Worm (Caenorhabditis elegans) whole organism, L3 larva: Measurements from ENCODE around the gene C17C3.9.

Experiments
- ceh-82 ChIP-seq: fragments of 150-350 bp; optimal IDR thresholded peaks from 2 replicates; lab custom pipeline; 2014; ENCODE audit warnings: missing biosample characterization, missing genetic modification characterization
- egl-27 ChIP-seq: sonication (generic microtip); optimal IDR thresholded peaks from 4 replicates; lab custom pipeline; 2017; ENCODE audit warnings: missing biosample characterization, missing genetic modification reagents, missing genetic modification characterization
- fkh-10 ChIP-seq: sonication (generic microtip); optimal IDR thresholded peaks from 2 replicates; lab custom pipeline; 2017; ENCODE audit warnings: missing biosample characterization, missing genetic modification reagents, missing genetic modification characterization
- mdl-1 ChIP-seq: fragments of 150-350 bp; optimal IDR thresholded peaks from 2 replicates; lab custom pipeline; 2014; ENCODE audit warnings: missing biosample characterization, missing genetic modification characterization
- nhr-237 ChIP-seq: fragments of 150-350 bp; optimal IDR thresholded peaks from 2 replicates; lab custom pipeline; 2014; ENCODE audit warnings: missing biosample characterization, missing genetic modification characterization
- nhr-25 ChIP-seq: sonication (generic microtip); optimal IDR thresholded peaks from 2 replicates; lab custom pipeline; 2017; ENCODE audit warnings: missing biosample characterization, missing genetic modification characterization
- nhr-43 ChIP-seq: sonication (generic microtip); optimal IDR thresholded peaks from 2 replicates; lab custom pipeline; 2016; ENCODE audit warnings: mild to moderate bottlenecking, missing genetic modification characterization, missing compliant biosample characterization; ENCODE audit not compliant: poor library complexity, severe bottlenecking
- skn-1 ChIP-seq: fragments of 150-350 bp; optimal IDR thresholded peaks from 2 replicates; lab custom pipeline; 2014; ENCODE audit warnings: missing biosample characterization, missing genetic modification characterization
- snpc-4 ChIP-seq: fragments of 150-350 bp; optimal IDR thresholded peaks from 2 replicates; lab custom pipeline; 2014; ENCODE audit warnings: missing biosample characterization, missing genetic modification characterization
- tbx-2 ChIP-seq: sonication (generic microtip); optimal IDR thresholded peaks from 2 replicates; lab custom pipeline; 2016; ENCODE audit warnings: mild to moderate bottlenecking, missing genetic modification characterization, missing compliant biosample characterization
- unc-39 ChIP-seq: sonication (generic microtip); optimal IDR thresholded peaks from 4 replicates; lab custom pipeline; 2017; ENCODE audit warnings: missing biosample characterization, missing genetic modification characterization
- unc-62 ChIP-seq: fragments of 150-350 bp; sonication (generic microtip); optimal IDR thresholded peaks from 4 replicates; lab custom pipeline; 2014; ENCODE audit warnings: missing biosample characterization, missing genetic modification reagents, missing genetic modification characterization

DNA sequence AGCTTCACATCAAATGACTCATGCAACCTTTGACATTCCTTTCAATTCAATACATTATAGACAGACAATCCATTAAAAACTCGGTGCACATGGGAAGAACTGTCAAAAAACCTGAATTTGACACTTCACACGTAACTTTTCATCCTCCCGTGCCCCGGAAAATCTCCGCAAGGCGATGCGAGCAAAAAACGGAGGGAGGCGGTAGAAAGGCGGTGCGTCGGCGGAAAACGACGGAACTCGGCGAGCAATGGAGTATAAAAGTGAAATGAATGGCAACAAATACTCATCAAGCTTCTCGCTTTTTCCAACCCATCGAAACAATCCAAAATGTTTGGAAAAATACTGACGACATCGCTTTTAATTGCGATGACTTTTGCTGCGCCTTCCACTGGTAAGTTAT lies 46.0 kb upstream of the C17C3.9 start, which contains the start of gene T25E4.1:
- TF ChIP-seq snpc-4 = no peak
- TF ChIP-seq unc-39 (tag; lab: Kevin White, UChicago) = no peak
- no peak for TF ChIP-seq nhr-25 (tag; lab: Kevin White, UChicago)
- no peak for TF ChIP-seq nhr-237 (tag; lab: Kevin White, UChicago)
- TF ChIP-seq mdl-1 (tag; lab: Kevin White, UChicago) = no peak
- no peak for TF ChIP-seq skn-1 (tag; lab: Kevin White, UChicago)
- TF ChIP-seq nhr-43 (tag; lab: Kevin White, UChicago) = no peak
- TF ChIP-seq tbx-2 (tag; lab: Kevin White, UChicago) = no peak
- TF ChIP-seq egl-27 (tag; lab: Kevin White, UChicago) = no peak
- no peak for TF ChIP-seq ceh-82 (tag; lab: Kevin White, UChicago)
- no peak for TF ChIP-seq fkh-10
- no peak for TF ChIP-seq unc-62
